Worm (Caenorhabditis elegans) whole organism, L2 larva: ENCODE data around the gene R13H4.2.

Source experiments
- C34F6.9 ChIP-seq: fragments of 150-350 bp; optimal IDR thresholded peaks from 2 replicates; lab custom pipeline; 2014; ENCODE audit warnings: missing biosample characterization, missing genetic modification characterization
- F13H6.1 ChIP-seq: sonication (generic microtip); optimal IDR thresholded peaks from 2 replicates; lab custom pipeline; 2016; ENCODE audit warnings: missing genetic modification characterization, missing compliant biosample characterization
- R02D3.7 ChIP-seq: fragments of 150-350 bp; optimal IDR thresholded peaks from 2 replicates; lab custom pipeline; 2014; ENCODE audit warnings: missing biosample characterization, missing genetic modification characterization
- Y55F3AM.14 ChIP-seq: fragments of 200-800 bp; sonication (Bioruptor generic); optimal IDR thresholded peaks from 2 replicates; lab custom pipeline; 2018; ENCODE audit warnings: mild to moderate bottlenecking, missing genetic modification characterization, missing compliant biosample characterization
- ZK546.5 ChIP-seq: sonication (generic microtip); optimal IDR thresholded peaks from 2 replicates; lab custom pipeline; 2017; ENCODE audit warnings: missing biosample characterization, missing genetic modification characterization
- alr-1 ChIP-seq: fragments of 150-350 bp; optimal IDR thresholded peaks from 2 replicates; lab custom pipeline; 2014; ENCODE audit warnings: missing biosample characterization, missing genetic modification characterization
- aly-2 ChIP-seq: fragments of 150-350 bp; optimal IDR thresholded peaks from 2 replicates; lab custom pipeline; 2014; ENCODE audit warnings: missing biosample characterization, missing genetic modification characterization
- ama-1 ChIP-seq: fragments of 150-350 bp; optimal IDR thresholded peaks from 2 replicates; lab custom pipeline; 2018; ENCODE audit warnings: inconsistent platforms
- ceh-16 ChIP-seq: fragments of 150-350 bp; optimal IDR thresholded peaks from 2 replicates; lab custom pipeline; 2014; ENCODE audit warnings: missing biosample characterization, missing genetic modification characterization
- crh-2 ChIP-seq: sonication (generic microtip); optimal IDR thresholded peaks from 2 replicates; lab custom pipeline; 2017; ENCODE audit warnings: missing biosample characterization, missing genetic modification characterization
- egl-27 ChIP-seq: sonication (generic microtip); optimal IDR thresholded peaks from 3 replicates; lab custom pipeline; 2017; ENCODE audit warnings: missing biosample characterization, missing genetic modification reagents, missing genetic modification characterization
- elt-1 ChIP-seq: fragments of 150-350 bp; optimal IDR thresholded peaks from 2 replicates; lab custom pipeline; 2014; ENCODE audit warnings: missing biosample characterization, missing genetic modification characterization
- fos-1 ChIP-seq: fragments of 150-350 bp; optimal IDR thresholded peaks from 2 replicates; lab custom pipeline; 2014; ENCODE audit warnings: missing biosample characterization, missing genetic modification characterization
- gmeb-1 ChIP-seq: fragments of 150-350 bp; optimal IDR thresholded peaks from 2 replicates; lab custom pipeline; 2014; ENCODE audit warnings: missing biosample characterization, missing genetic modification characterization
- lin-11 ChIP-seq: fragments of 150-350 bp; sonication (generic microtip); optimal IDR thresholded peaks from 2 replicates; lab custom pipeline; 2014; ENCODE audit warnings: missing biosample characterization, missing genetic modification characterization, inconsistent platforms, mixed read lengths
- lin-13 ChIP-seq: fragments of 150-350 bp; optimal IDR thresholded peaks from 2 replicates; lab custom pipeline; 2014; ENCODE audit warnings: missing biosample characterization, missing genetic modification reagents, missing genetic modification characterization
- lin-39 ChIP-seq: fragments of 150-350 bp; optimal IDR thresholded peaks from 2 replicates; lab custom pipeline; 2014; ENCODE audit warnings: missing biosample characterization, missing genetic modification reagents, missing genetic modification characterization
- lsy-2 ChIP-seq, 2 experiments: fragments of 150-350 bp in 1 of 2; sonication (generic microtip) in 1 of 2; optimal IDR thresholded peaks; 2 replicates each; lab custom pipeline; 2014 to 2017; ENCODE audit warnings: missing biosample characterization in 2 of 2, missing genetic modification characterization in 2 of 2
- mbf-1 ChIP-seq: sonication (generic microtip); optimal IDR thresholded peaks from 2 replicates; lab custom pipeline; 2017; ENCODE audit warnings: missing biosample characterization, missing genetic modification characterization
- mdl-1 ChIP-seq, 2 experiments: fragments of 150-350 bp in 1 of 2; sonication (generic microtip) in 1 of 2; optimal IDR thresholded peaks; 2 replicates each; lab custom pipeline; 2017; ENCODE audit warnings: missing biosample characterization in 2 of 2, missing genetic modification characterization in 2 of 2
- nhr-10 ChIP-seq: sonication (generic microtip); optimal IDR thresholded peaks from 2 replicates; lab custom pipeline; 2017; ENCODE audit warnings: missing biosample characterization, missing genetic modification characterization
- nhr-11 ChIP-seq: fragments of 150-350 bp; optimal IDR thresholded peaks from 2 replicates; lab custom pipeline; 2014; ENCODE audit warnings: missing biosample characterization, missing genetic modification characterization
- nhr-12 ChIP-seq: fragments of 150-350 bp; optimal IDR thresholded peaks from 2 replicates; lab custom pipeline; 2014; ENCODE audit warnings: missing biosample characterization, missing genetic modification characterization
- nhr-129 ChIP-seq: fragments of 150-350 bp; optimal IDR thresholded peaks from 2 replicates; lab custom pipeline; 2014; ENCODE audit warnings: missing biosample characterization, missing genetic modification characterization
- nhr-21 ChIP-seq: fragments of 150-350 bp; optimal IDR thresholded peaks from 2 replicates; lab custom pipeline; 2014; ENCODE audit warnings: missing biosample characterization, missing genetic modification characterization
- nhr-23 ChIP-seq: fragments of 150-350 bp; optimal IDR thresholded peaks from 2 replicates; lab custom pipeline; 2014; ENCODE audit warnings: missing biosample characterization, missing genetic modification reagents, missing genetic modification characterization
- nhr-237 ChIP-seq: fragments of 150-350 bp; optimal IDR thresholded peaks from 2 replicates; lab custom pipeline; 2014; ENCODE audit warnings: missing biosample characterization, missing genetic modification characterization
- nhr-6 ChIP-seq: fragments of 150-350 bp; optimal IDR thresholded peaks from 2 replicates; lab custom pipeline; 2014; ENCODE audit warnings: missing biosample characterization, missing genetic modification characterization
- nhr-77 ChIP-seq: fragments of 150-350 bp; optimal IDR thresholded peaks from 2 replicates; lab custom pipeline; 2014; ENCODE audit warnings: missing biosample characterization, missing genetic modification characterization
- peb-1 ChIP-seq: fragments of 150-350 bp; optimal IDR thresholded peaks from 2 replicates; lab custom pipeline; 2014; ENCODE audit warnings: missing biosample characterization, missing genetic modification characterization
- sem-4 ChIP-seq: fragments of 150-350 bp; optimal IDR thresholded peaks from 2 replicates; lab custom pipeline; 2014; ENCODE audit warnings: missing biosample characterization, missing genetic modification reagents, missing genetic modification characterization
- skn-1 ChIP-seq: sonication (generic microtip); optimal IDR thresholded peaks from 2 replicates; lab custom pipeline; 2017; ENCODE audit warnings: missing biosample characterization, missing genetic modification characterization
- sma-3 ChIP-seq: sonication (generic microtip); optimal IDR thresholded peaks from 2 replicates; lab custom pipeline; 2016; ENCODE audit warnings: missing genetic modification reagents, missing genetic modification characterization, missing compliant biosample characterization
- sma-9 ChIP-seq, 2 experiments: fragments of 150-350 bp in 1 of 2; sonication (generic microtip) in 1 of 2; optimal IDR thresholded peaks; 2 replicates each; lab custom pipeline; 2014 to 2016; ENCODE audit warnings: missing genetic modification characterization in 2 of 2, mild to moderate bottlenecking in 1 of 2, missing biosample characterization in 1 of 2, missing compliant biosample characterization in 1 of 2, missing genetic modification reagents in 1 of 2, moderate library complexity in 1 of 2
- snpc-4 ChIP-seq: fragments of 150-350 bp; optimal IDR thresholded peaks from 2 replicates; lab custom pipeline; 2014; ENCODE audit warnings: missing biosample characterization, missing genetic modification characterization
- unc-55 ChIP-seq: fragments of 150-350 bp; sonication (generic microtip); optimal IDR thresholded peaks from 3 replicates; lab custom pipeline; 2014; ENCODE audit warnings: missing biosample characterization, missing genetic modification reagents, missing genetic modification characterization
- zag-1 ChIP-seq: fragments of 150-350 bp; optimal IDR thresholded peaks from 2 replicates; lab custom pipeline; 2014; ENCODE audit warnings: missing biosample characterization, missing genetic modification characterization
- ztf-1 ChIP-seq: fragments of 200-800 bp; sonication (Bioruptor generic); conservative IDR thresholded peaks from 2 replicates; pipeline ENCODE4 v1.3.6; 2022; ENCODE audit warnings: missing genetic modification characterization, missing compliant biosample characterization
- ztf-11 ChIP-seq: sonication (generic microtip); optimal IDR thresholded peaks from 2 replicates; lab custom pipeline; 2017; ENCODE audit warnings: missing biosample characterization, missing genetic modification characterization
- ztf-4 ChIP-seq: fragments of 150-350 bp; optimal IDR thresholded peaks from 2 replicates; lab custom pipeline; 2014; ENCODE audit warnings: missing biosample characterization, missing genetic modification characterization

Gene R13H4.2

DNA sequence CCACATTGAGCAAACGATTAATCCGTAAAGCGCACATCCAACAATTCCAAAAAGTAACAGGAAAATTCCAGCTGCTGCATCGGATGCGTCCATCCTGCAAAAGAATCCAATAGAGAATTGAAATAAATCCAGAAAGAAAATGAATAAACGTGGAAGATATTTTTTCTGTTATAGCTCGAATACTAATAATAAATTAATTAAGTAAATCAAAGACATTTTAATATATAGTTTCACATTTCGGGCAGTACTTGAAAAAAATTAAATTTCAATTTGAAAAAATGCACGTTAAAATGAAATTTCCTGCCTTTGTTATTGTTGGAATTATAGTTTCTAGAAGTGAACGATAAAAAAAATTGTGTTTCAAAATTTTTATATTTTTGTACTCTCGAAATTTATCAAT, 32.0 kb downstream of the R13H4.2 start, which contains the start of gene R13H4.7:
TSS of gene R13H4.7 (minus strand) at position 101 of the 400 bp plus-strand sequence.
- TF ChIP-seq lsy-2 (tag; optimal IDR thresholded peaks at IDR 0.05; lab: Kevin White, UChicago) (no peak), unc-55 (GFP tag; lab: Kevin White, UChicago) (no peak), mbf-1 (no peak), nhr-237 (tag; lab: Kevin White, UChicago) (no peak), sma-9 (GFP tag; optimal IDR thresholded peaks at IDR 0.05; lab: Kevin White, UChicago) (no peak), sma-9 (tag; optimal IDR thresholded peaks at IDR 0.05; lab: Kevin White, UChicago) (no peak), gmeb-1 (tag; lab: Kevin White, UChicago) (no peak), nhr-6 (tag; lab: Kevin White, UChicago) (no peak), nhr-12 (tag; lab: Kevin White, UChicago) (no peak), ceh-16 (tag; lab: Kevin White, UChicago) (no peak), lin-39 (tag; lab: Kevin White, UChicago) (no peak), zag-1 (tag; lab: Kevin White, UChicago) (no peak), R02D3.7 (no peak), C34F6.9 (tag; lab: Kevin White, UChicago) (no peak), sem-4 (tag; lab: Kevin White, UChicago) (no peak), ztf-4 (tag; lab: Kevin White, UChicago) (no peak), nhr-11 (no peak), lin-13 (GFP tag; lab: Kevin White, UChicago) (no peak)

DNA sequence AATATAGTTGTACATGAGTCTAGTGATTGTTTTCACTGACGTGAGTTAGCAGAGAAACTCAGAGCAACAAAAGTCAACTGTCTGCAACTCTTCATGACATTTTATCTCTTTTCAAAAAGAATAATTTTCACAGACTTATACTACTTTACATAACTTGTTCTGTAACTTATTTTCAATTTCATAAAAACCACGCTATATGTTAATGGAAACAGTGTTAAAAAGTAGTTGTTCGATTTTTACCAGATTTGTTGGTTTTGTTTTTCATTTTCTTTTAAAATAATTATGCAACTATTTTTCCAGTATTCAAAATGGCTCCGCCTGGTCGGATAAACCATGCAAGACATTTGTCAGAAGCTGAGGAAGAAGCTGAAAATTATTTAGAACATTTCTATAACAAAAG, 38.9 kb downstream of the R13H4.2 start, which contains the start of gene sulp-4:
TSS of gene sulp-4 (plus strand) at position 301 of the 400 bp plus-strand sequence.
- no peak for TF ChIP-seq lin-13 (GFP tag; lab: Kevin White, UChicago)

- no peak for TF ChIP-seq skn-1 (tag; lab: Kevin White, UChicago)
These were observed 40.5 kb downstream of the R13H4.2 start for ce11 chrV:11876657-11877056.

DNA sequence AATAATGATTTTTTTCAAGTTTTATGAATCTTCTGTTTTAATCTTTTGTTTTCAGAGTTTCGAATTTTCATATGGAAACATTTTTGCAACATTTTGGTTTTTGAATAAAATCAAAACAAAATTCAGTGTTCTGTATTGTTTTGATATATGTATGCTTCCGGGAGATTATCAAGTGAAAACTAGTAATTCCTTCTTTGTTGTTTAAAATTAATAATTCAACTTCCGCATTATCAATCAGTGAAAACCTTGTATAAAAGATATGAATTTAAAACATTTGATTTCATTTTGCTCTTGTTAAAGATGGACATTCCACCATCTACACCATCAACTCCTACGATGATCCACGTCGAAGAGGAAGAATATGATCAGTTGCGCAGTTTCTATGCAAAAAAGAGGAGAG, 43.5 kb downstream of the R13H4.2 start, which contains the start of gene sulp-5:
TSS of gene sulp-5 (plus strand) at position 301 of the 400 bp plus-strand sequence.
- TF ChIP-seq lin-13 (GFP tag; lab: Kevin White, UChicago): no peak
- TF ChIP-seq gmeb-1 (tag; lab: Kevin White, UChicago): no peak
- no peak for TF ChIP-seq nhr-129 (tag; lab: Kevin White, UChicago)
- TF ChIP-seq aly-2 (tag; lab: Kevin White, UChicago): no peak
- no peak for TF ChIP-seq ama-1 (lab: Kevin White, UChicago)
- no peak for TF ChIP-seq ztf-11 (tag; lab: Kevin White, UChicago)
- no peak for TF ChIP-seq mdl-1 (tag; optimal IDR thresholded peaks at IDR 0.05; lab: Kevin White, UChicago)
- TF ChIP-seq fos-1: no peak
- no peak for TF ChIP-seq nhr-10
- TF ChIP-seq sma-3 (GFP tag; lab: Kevin White, UChicago): no peak
- TF ChIP-seq crh-2 (tag; lab: Kevin White, UChicago): no peak
- TF ChIP-seq peb-1 (tag; lab: Kevin White, UChicago): no peak
- TF ChIP-seq elt-1 (tag; lab: Kevin White, UChicago): no peak
- no peak for TF ChIP-seq lin-39 (tag; lab: Kevin White, UChicago)
- no peak for TF ChIP-seq ztf-4 (tag; lab: Kevin White, UChicago)
- no peak for TF ChIP-seq alr-1 (tag; lab: Kevin White, UChicago)
- no peak for TF ChIP-seq nhr-237 (tag; lab: Kevin White, UChicago)
- no peak for TF ChIP-seq snpc-4 (tag; lab: Kevin White, UChicago)

DNA sequence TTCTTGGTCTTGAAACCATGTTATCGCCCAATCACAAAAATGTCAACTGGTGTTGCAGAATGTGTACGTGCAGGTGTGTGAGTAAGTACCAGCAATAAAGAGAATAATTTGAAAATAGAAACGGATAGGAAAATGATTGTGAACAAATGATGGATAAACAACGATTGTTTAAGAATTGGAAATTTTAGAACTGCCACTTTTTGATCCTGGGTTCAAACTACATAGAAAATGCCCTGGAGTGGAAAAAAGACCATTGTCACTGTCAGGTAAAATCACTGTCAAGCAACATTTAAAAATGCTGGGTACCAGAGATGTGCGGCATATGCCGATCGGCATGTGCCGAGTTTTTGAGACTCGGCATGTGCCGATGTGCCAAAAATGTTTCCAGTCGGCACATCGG, 47.0 kb downstream of the R13H4.2 start:
- TF ChIP-seq nhr-129 (tag; lab: Kevin White, UChicago) (peak; percentile 34), lin-11 (tag; lab: Kevin White, UChicago) (no peak), mdl-1 (tag; optimal IDR thresholded peaks at IDR 0.05; lab: Kevin White, UChicago) (no peak), sma-9 (GFP tag; optimal IDR thresholded peaks at IDR 0.05; lab: Kevin White, UChicago) (peak; percentile 2), sma-9 (tag; optimal IDR thresholded peaks at IDR 0.05; lab: Kevin White, UChicago) (no peak)

DNA sequence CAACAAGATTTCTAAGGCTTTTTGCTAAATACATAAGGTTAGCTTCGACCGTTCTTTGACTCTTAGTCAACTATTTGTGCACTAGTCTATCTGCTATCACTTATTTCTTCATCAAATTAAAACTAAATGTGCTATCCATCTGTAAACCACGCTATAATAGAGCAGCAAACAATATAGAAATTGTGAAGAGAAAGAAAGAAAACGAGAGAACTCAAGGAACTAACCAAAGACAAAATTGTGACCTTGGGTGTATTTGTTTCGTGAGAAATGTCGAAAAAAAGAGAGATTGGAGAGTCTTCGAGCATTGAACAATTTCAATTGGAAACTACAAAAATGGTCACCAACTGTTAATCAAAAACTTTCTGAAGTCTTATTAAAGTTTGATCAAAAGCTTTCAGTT, 48.9 kb downstream of the R13H4.2 start:
- TF ChIP-seq fos-1 (peak; percentile 50), F13H6.1 (peak; percentile 4), nhr-21 (no peak), peb-1 (tag; lab: Kevin White, UChicago) (no peak), Y55F3AM.14 (GFP tag; lab: Kevin White, UChicago) (no peak), nhr-12 (tag; lab: Kevin White, UChicago) (no peak), mbf-1 (no peak), nhr-23 (tag; lab: Kevin White, UChicago) (no peak), egl-27 (tag; lab: Kevin White, UChicago) (no peak), lin-13 (GFP tag; lab: Kevin White, UChicago) (no peak), ztf-1 (GFP tag; lab: Robert Waterston, UW) (no peak), sem-4 (tag; lab: Kevin White, UChicago) (no peak), ZK546.5 (no peak), nhr-10 (no peak), C34F6.9 (tag; lab: Kevin White, UChicago) (no peak), skn-1 (tag; lab: Kevin White, UChicago) (no peak), nhr-129 (tag; lab: Kevin White, UChicago) (peak; percentile 65), mdl-1 (tag; optimal IDR thresholded peaks at IDR 0.05; lab: Kevin White, UChicago) (no peak), crh-2 (tag; lab: Kevin White, UChicago) (peak; percentile 44), nhr-77 (tag; lab: Kevin White, UChicago) (no peak), zag-1 (tag; lab: Kevin White, UChicago) (no peak), R02D3.7 (no peak), ama-1 (lab: Kevin White, UChicago) (no peak), nhr-11 (no peak)
